Fruit fly (Drosophila melanogaster): Measurements from ENCODE around the gene CG4456.
A peak's percentile ranks its signal among the peaks of the same experiment; 100 is the strongest.

The CG4456 gene

dm6 chr3L:9421621-9422020 is 49.1 kb downstream of the CG4456 start:
- TF ChIP-seq HLH106 (tag; optimal IDR thresholded peaks at IDR 0.05) (no peak), sage (GFP tag; optimal IDR thresholded peaks at IDR 0.05) (no peak), sv (GFP tag; optimal IDR thresholded peaks at IDR 0.05) (no peak), Dfd (GFP tag; optimal IDR thresholded peaks at IDR 0.05) (no peak), woc (GFP tag; optimal IDR thresholded peaks at IDR 0.05) (no peak), CrebA (GFP tag; optimal IDR thresholded peaks at IDR 0.05; ENCODE audit: borderline replicate concordance) (no peak), Sp1 (GFP tag; optimal IDR thresholded peaks at IDR 0.05) (no peak)

- no peak for TF ChIP-seq Rel (GFP tag; optimal IDR thresholded peaks at IDR 0.05)
- TF ChIP-seq Rel (tag; optimal IDR thresholded peaks at IDR 0.05), result peak; percentile 90
- no peak for TF ChIP-seq Myc (optimal IDR thresholded peaks at IDR 0.05)
These were observed 49.6 kb downstream of the CG4456 start for dm6 chr3L:9422135-9422534.

- TF ChIP-seq Hnf4 (GFP tag; optimal IDR thresholded peaks at IDR 0.05), result peak; percentile 96
- peak; percentile 99 for TF ChIP-seq rgr (GFP tag; optimal IDR thresholded peaks at IDR 0.05)
- peak; percentile 95 for TF ChIP-seq dmrt93B (GFP tag; optimal IDR thresholded peaks at IDR 0.05)
- peak; percentile 94 for TF ChIP-seq Dfd (GFP tag; optimal IDR thresholded peaks at IDR 0.05)
- peak; percentile 96 for TF ChIP-seq Rel (GFP tag; optimal IDR thresholded peaks at IDR 0.05)
- peak; percentile 82 for TF ChIP-seq Rel (tag; optimal IDR thresholded peaks at IDR 0.05)
- TF ChIP-seq tai (GFP tag; optimal IDR thresholded peaks at IDR 0.05), result peak; percentile 92
- TF ChIP-seq Dif (GFP tag; optimal IDR thresholded peaks at IDR 0.05; ENCODE audit: partially characterized antibody), result no peak
- TF ChIP-seq psq (GFP tag; optimal IDR thresholded peaks at IDR 0.05), result peak; percentile 97
- TF ChIP-seq GATAd (GFP tag; optimal IDR thresholded peaks at IDR 0.05), result peak; percentile 90
- TF ChIP-seq ey (GFP tag; optimal IDR thresholded peaks at IDR 0.05), result peak; percentile 98
- TF ChIP-seq Jra (GFP tag; optimal IDR thresholded peaks at IDR 0.05), result peak; percentile 97
- peak; percentile 95 for TF ChIP-seq woc (GFP tag; optimal IDR thresholded peaks at IDR 0.05)
- no peak for TF ChIP-seq pan (optimal IDR thresholded peaks at IDR 0.05)
- peak; percentile 98 for TF ChIP-seq CG32264 (GFP tag; optimal IDR thresholded peaks at IDR 0.05)
- no peak for TF ChIP-seq Abd-B (GFP tag; optimal IDR thresholded peaks at IDR 0.05)
- no peak for TF ChIP-seq CrebA (GFP tag; optimal IDR thresholded peaks at IDR 0.05; ENCODE audit: borderline replicate concordance)
- peak; percentile 99 for TF ChIP-seq h (GFP tag; optimal IDR thresholded peaks at IDR 0.05)
- peak; percentile 99 for TF ChIP-seq fru (GFP tag; optimal IDR thresholded peaks at IDR 0.05)
- TF ChIP-seq Hr83 (GFP tag; optimal IDR thresholded peaks at IDR 0.05; ENCODE audit: poor library complexity, severe bottlenecking), result no peak
- TF ChIP-seq Mio (GFP tag; optimal IDR thresholded peaks at IDR 0.05), result peak; percentile 76
- TF ChIP-seq sage (GFP tag; optimal IDR thresholded peaks at IDR 0.05), result peak; percentile 97
- TF ChIP-seq Sp1 (GFP tag; optimal IDR thresholded peaks at IDR 0.05), result peak; percentile 98
- TF ChIP-seq sv (GFP tag; optimal IDR thresholded peaks at IDR 0.05), result peak; percentile 98
- TF ChIP-seq foxo (GFP tag; optimal IDR thresholded peaks at IDR 0.05), result peak; percentile 94 to 99
- no peak for TF ChIP-seq lola (GFP tag; optimal IDR thresholded peaks at IDR 0.05)
- no peak for TF ChIP-seq N (GFP tag; optimal IDR thresholded peaks at IDR 0.05)
- no peak for TF ChIP-seq Vsx2 (GFP tag; optimal IDR thresholded peaks at IDR 0.05; ENCODE audit: partially characterized antibody)
- no peak for TF ChIP-seq dl (GFP tag; optimal IDR thresholded peaks at IDR 0.05; ENCODE audit: insufficient read depth in 1 of 2, partially characterized antibody in 2 of 2)
- TF ChIP-seq Hr78 (GFP tag; optimal IDR thresholded peaks at IDR 0.05), result no peak
- no peak for TF ChIP-seq jim (GFP tag; optimal IDR thresholded peaks at IDR 0.05)
- peak; percentile 98 for TF ChIP-seq HLH106 (tag; optimal IDR thresholded peaks at IDR 0.05)
- TF ChIP-seq br (GFP tag; optimal IDR thresholded peaks at IDR 0.05), result peak; percentile 99
- TF ChIP-seq brk (GFP tag; optimal IDR thresholded peaks at IDR 0.05), result peak; percentile 95
- TF ChIP-seq Myc (optimal IDR thresholded peaks at IDR 0.05), result no peak
- peak; percentile 93 for TF ChIP-seq dsf (GFP tag; optimal IDR thresholded peaks at IDR 0.05; ENCODE audit: borderline replicate concordance)
- peak; percentile 98 for TF ChIP-seq OdsH (GFP tag; optimal IDR thresholded peaks at IDR 0.05)
- TF ChIP-seq CG9705 (GFP tag; optimal IDR thresholded peaks at IDR 0.05), result peak; percentile 95
- TF ChIP-seq usp (GFP tag; optimal IDR thresholded peaks at IDR 0.05), result no peak
These were observed 50.3 kb downstream of the CG4456 start, which contains the start of gene aay for dm6 chr3L:9422636-9423419. Gene aay, plus strand, starts transcription at chr3L:9423253.
